Worm (Caenorhabditis elegans): ENCODE data around the gene rei-1.

rei-1 gene

DNA sequence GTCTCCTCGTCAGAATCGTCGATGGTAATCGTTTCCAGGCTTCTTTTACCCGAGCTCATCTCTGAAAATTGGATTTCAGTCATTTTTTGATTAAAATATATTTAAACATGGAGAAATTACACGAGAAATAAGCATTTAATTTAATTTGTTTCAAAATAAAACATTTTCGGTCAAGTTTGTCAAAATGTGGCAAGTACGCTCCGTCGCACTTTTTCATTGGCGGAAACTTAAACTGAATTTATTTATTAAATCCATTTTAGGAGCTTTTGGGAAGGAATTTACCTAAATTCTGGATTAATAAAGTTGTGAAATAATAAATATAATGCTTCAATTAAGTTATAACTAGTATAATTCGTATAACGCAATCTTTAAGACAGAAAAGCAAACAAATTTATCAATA is 40.1 kb downstream of the rei-1 start, which contains the start of gene rcq-5 (continued):
- TF ChIP-seq lir-3 (tag; optimal IDR thresholded peaks at IDR 0.05; ENCODE audit: poor library complexity) (no peak), mep-1 (tag; optimal IDR thresholded peaks at IDR 0.05) (peak; percentile 43), nhr-47 (tag; optimal IDR thresholded peaks at IDR 0.05) (peak; percentile 18), efl-1 (optimal IDR thresholded peaks at IDR 0.05) (peak; percentile 14 to 90), efl-1 (GFP tag; optimal IDR thresholded peaks at IDR 0.05 in 1 of 2) (peak; percentile 89 to 99), unc-130 (tag; optimal IDR thresholded peaks at IDR 0.05) (no peak), lin-35 (GFP tag; optimal IDR thresholded peaks at IDR 0.05) (peak; percentile 84 to 96), Y116A8C.19 (tag; optimal IDR thresholded peaks at IDR 0.05; ENCODE audit: borderline replicate concordance) (no peak), unc-30 (tag; optimal IDR thresholded peaks at IDR 0.05) (no peak), lsy-2 (tag; optimal IDR thresholded peaks at IDR 0.05) (peak; percentile 43 to 73), xbp-1 (tag; optimal IDR thresholded peaks at IDR 0.05) (peak; percentile 16), C16A3.4 (tag; optimal IDR thresholded peaks at IDR 0.05) (peak; percentile 56), ztf-4 (tag; optimal IDR thresholded peaks at IDR 0.05) (no peak), egl-27 (tag; optimal IDR thresholded peaks at IDR 0.05) (no peak), fkh-10 (GFP tag; optimal IDR thresholded peaks at IDR 0.05) (no peak), egl-13 (tag; optimal IDR thresholded peaks at IDR 0.05) (no peak)

DNA sequence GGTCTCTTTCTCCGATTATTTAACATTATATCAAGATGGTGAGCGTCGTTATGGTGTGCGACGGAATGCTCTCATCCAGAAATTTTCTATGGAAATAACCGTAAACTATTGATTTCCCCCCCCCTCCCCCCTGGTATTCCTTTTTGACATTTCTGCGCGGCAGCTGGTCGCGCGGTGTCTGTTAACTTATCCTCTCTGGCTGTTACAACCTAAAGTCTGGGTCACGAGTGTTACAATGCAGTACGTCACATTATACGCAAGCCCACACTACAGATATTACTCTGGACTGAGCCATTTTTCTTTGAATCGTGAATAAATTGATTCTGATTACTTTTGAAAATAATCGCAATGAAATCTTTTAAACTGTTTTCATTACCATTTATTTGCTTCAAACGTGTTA is 48.8 kb downstream of the rei-1 start:
- TF ChIP-seq irx-1 (tag; optimal IDR thresholded peaks at IDR 0.05) (no peak), nhr-85 (tag) (no peak), sptf-1 (tag; optimal IDR thresholded peaks at IDR 0.05) (no peak), ceh-88 (GFP tag; IDR thresholded peaks at IDR 0.05) (no peak), efl-1 (optimal IDR thresholded peaks at IDR 0.05) (no peak), efl-1 (GFP tag; optimal IDR thresholded peaks at IDR 0.05 in 1 of 2) (peak in 1 of 2 experiments; percentile 32), nhr-90 (tag; optimal IDR thresholded peaks at IDR 0.05; ENCODE audit: poor library complexity) (no peak)
